Fruit fly (Drosophila melanogaster): ENCODE measurements around the gene mdu.

The mdu gene

DNA sequence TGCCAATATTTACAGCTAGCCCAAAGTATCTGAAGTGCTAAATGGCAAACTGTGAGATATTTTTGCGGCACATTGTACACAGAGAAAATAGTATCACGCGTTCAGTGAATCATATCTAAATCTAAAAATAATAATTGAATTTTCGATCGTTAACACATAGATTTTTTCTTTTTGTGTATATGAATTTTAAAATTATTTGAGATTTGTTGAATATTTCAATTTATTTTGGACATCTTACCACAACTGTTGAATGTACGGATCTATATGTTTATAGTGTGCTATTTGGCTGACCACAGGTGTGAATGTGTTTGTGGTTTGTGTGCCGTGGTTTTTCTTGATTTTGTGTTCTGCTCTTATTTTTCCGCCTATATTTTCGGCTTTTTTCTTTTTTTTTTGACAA, 27.2 kb upstream of the mdu start:
- TF ChIP-seq psq (optimal IDR thresholded peaks at IDR 0.05) (no peak), Sin3A (optimal IDR thresholded peaks at IDR 0.05) (no peak), Myc (optimal IDR thresholded peaks at IDR 0.05) (no peak), h (optimal IDR thresholded peaks at IDR 0.05) (no peak), ttk (optimal IDR thresholded peaks at IDR 0.05) (no peak), insv (optimal IDR thresholded peaks at IDR 0.05) (no peak)

dm6 chrX:12470187-12470931, 26.6 kb upstream of the mdu start:
- TF ChIP-seq Myc (optimal IDR thresholded peaks at IDR 0.05), result no peak
- no peak for TF ChIP-seq psq (optimal IDR thresholded peaks at IDR 0.05)
- no peak for TF ChIP-seq Sin3A (optimal IDR thresholded peaks at IDR 0.05)
- TF ChIP-seq h (optimal IDR thresholded peaks at IDR 0.05), result no peak
- TF ChIP-seq ttk (optimal IDR thresholded peaks at IDR 0.05), result no peak
- TF ChIP-seq insv (optimal IDR thresholded peaks at IDR 0.05), result no peak

DNA sequence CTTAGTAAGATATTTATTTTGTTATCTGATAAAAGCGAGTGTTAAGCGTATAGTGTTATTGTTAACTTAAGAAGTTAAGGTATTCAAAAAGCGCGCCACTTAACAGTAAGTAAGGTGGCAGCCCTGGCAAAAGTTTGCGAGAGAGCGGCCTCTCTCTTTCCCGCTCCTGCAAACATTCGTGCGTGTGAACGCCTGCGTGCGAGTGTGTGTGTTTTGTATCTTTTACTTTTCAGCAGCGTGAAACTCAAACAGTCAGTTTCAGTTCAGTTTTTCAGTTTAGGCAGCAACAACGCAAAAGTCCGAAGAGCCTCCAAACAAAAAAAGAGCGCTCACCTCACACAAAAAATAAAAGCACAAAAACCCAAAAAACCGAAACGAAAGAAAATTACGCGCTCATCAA, 25.6 kb upstream of the mdu start:
- TF ChIP-seq ttk (optimal IDR thresholded peaks at IDR 0.05) (no peak), h (optimal IDR thresholded peaks at IDR 0.05) (no peak), psq (optimal IDR thresholded peaks at IDR 0.05) (no peak)

DNA sequence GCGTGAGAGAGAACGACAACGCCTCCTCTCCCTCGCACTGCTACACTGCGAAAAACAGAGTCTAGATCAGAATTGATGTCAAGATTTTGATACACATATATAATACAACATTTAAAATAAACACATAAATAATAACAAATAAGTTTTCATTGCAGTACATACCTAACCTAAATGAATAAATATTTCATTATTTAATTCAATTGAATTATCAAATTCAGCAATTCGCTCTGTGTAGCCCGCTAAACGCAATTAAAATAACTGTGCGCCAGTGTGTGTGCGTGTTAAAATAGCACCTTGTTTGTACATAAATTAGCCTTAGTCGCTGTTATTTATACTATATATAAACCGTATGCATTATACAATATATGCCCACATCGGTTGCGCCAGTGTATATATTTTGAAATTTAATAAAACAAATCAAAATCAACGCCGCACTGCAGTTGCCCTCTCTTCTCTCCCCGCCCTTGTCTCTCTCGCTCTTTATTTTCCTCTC, 24.7 kb upstream of the mdu start:
- no peak for TF ChIP-seq psq (optimal IDR thresholded peaks at IDR 0.05)
- no peak for TF ChIP-seq ttk (optimal IDR thresholded peaks at IDR 0.05)
- no peak for TF ChIP-seq insv (optimal IDR thresholded peaks at IDR 0.05)
- TF ChIP-seq h (optimal IDR thresholded peaks at IDR 0.05), result no peak
- no peak for TF ChIP-seq Sin3A (optimal IDR thresholded peaks at IDR 0.05)
- TF ChIP-seq Myc (optimal IDR thresholded peaks at IDR 0.05), result no peak

DNA sequence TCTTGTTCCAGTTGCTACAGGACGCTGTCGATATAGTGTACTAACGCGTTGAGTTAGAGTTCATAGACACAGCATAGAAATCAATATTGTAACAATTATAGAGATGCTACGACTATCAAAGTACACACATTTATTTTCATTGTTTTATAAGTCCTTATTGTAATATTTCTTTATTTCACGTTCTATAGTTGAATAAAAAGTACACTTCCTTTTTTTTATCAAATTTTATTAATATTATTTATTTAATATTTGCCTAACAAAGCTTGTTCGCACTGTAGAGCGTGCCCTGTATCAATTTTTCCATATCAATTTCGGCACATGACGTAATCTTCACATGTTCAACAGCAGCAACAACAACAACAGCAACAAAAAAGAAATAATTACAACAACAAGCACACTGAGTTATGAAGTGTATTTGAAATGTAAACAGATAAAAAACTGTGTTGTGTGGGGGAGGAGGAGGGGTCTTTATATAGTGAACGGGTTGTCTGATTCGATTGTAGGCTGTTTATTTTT, 23.0 kb upstream of the mdu start:
- TF ChIP-seq psq (optimal IDR thresholded peaks at IDR 0.05), result no peak
- no peak for TF ChIP-seq insv (optimal IDR thresholded peaks at IDR 0.05)
- no peak for TF ChIP-seq ttk (optimal IDR thresholded peaks at IDR 0.05)
- no peak for TF ChIP-seq h (optimal IDR thresholded peaks at IDR 0.05)
- no peak for TF ChIP-seq Sin3A (optimal IDR thresholded peaks at IDR 0.05)
- TF ChIP-seq Myc (optimal IDR thresholded peaks at IDR 0.05), result no peak

dm6 chrX:12480282-12480681, 16.7 kb upstream of the mdu start:
- no peak for TF ChIP-seq ttk (optimal IDR thresholded peaks at IDR 0.05)

DNA sequence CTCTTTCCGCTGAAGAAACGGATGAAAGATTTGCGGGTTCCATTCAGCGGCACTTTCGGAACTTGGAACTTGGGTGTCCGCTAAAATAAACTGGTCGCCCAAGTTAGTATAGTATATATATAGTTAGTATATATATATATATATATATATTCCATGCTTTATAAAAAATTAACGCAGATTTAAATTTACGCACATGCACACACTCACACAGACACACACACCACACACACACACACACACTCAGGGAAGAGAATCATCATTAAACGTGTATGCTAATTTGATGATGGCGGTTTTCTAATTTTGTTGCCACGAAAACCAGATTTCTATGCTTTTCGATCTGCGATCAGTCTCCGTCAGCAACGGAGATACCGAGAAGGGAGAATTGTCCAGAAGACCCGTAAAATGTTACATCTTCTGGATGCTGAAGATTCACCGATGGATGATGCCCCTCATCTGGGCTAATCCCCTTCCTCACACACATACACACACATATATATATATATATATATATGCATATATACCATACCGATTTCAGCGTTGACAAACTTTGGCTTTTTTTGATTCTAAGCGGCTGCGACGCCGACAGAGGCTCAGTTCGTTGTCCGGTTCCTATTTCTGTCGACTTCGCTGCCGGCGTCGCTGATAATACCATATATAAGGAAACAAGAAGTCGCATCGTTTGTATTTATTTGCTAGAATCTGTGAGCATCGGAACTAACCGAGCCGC, 10.5 kb upstream of the mdu start, which contains the start of gene Cpr11A:
Gene Cpr11A (plus strand): TSS at position 677 of the 727 bp plus-strand sequence.
- no peak for TF ChIP-seq Myc (optimal IDR thresholded peaks at IDR 0.05)
- TF ChIP-seq h (optimal IDR thresholded peaks at IDR 0.05), result no peak
- no peak for TF ChIP-seq ttk (optimal IDR thresholded peaks at IDR 0.05)
- no peak for TF ChIP-seq psq (optimal IDR thresholded peaks at IDR 0.05)
- no peak for TF ChIP-seq Sin3A (optimal IDR thresholded peaks at IDR 0.05)
- no peak for TF ChIP-seq insv (optimal IDR thresholded peaks at IDR 0.05)

dm6 chrX:12487485-12487884, 9.5 kb upstream of the mdu start:
- TF ChIP-seq ttk (optimal IDR thresholded peaks at IDR 0.05) (no peak), Sin3A (optimal IDR thresholded peaks at IDR 0.05) (no peak), h (optimal IDR thresholded peaks at IDR 0.05) (no peak), psq (optimal IDR thresholded peaks at IDR 0.05) (no peak), Myc (optimal IDR thresholded peaks at IDR 0.05) (no peak), insv (optimal IDR thresholded peaks at IDR 0.05) (no peak)

DNA sequence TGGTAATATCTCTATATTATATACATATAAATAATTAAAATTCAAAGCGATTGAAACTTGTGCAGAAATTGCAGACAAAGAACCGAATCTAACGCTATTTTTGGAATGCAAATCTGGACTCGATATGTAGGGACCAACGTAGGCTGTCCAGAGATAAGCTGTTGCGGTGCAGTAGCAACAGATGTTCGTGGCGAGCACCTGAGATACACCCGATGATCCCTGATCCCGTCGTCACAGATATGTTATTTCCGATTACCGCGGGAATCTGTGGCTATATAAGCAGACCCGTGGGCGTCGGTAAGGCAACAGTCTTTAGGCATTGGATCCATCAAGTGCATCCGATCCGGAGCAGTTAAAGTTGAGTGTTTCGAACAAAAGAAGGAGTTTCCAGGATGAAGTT, 7.0 kb upstream of the mdu start, which contains the start of gene Lsp1alpha:
Gene Lsp1alpha (plus strand): TSS at position 301 of the 400 bp plus-strand sequence.
- TF ChIP-seq Myc (optimal IDR thresholded peaks at IDR 0.05), result no peak

DNA sequence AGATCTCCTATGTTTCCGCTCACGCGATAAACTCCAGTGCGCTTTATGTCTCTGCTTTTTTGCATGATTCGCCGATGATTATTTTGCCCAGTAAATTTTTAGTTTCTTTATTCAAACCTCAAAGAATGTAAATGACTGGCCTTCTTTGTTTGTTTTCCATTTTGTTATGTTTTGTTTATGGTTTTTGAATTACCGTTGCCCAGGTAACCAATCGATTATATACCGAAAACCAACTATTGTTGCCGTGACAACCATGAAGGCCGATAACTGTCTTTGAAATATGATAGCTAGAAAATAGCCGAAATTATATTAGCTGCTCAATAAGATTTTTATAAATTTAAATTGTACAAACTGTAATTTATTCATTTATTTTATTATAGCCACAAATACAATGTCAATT, 491 bp upstream of the mdu start, which contains the start of gene Mks1:
Gene Mks1 (minus strand): TSS at position 101 of the 400 bp plus-strand sequence.
- TF ChIP-seq Myc (optimal IDR thresholded peaks at IDR 0.05), result no peak
- no peak for TF ChIP-seq psq (optimal IDR thresholded peaks at IDR 0.05)

dm6 chrX:12498101-12498500, 1.1 kb downstream of the mdu start:
- TF ChIP-seq psq (optimal IDR thresholded peaks at IDR 0.05) (no peak), ttk (optimal IDR thresholded peaks at IDR 0.05) (no peak), Myc (optimal IDR thresholded peaks at IDR 0.05) (no peak), Sin3A (optimal IDR thresholded peaks at IDR 0.05) (no peak), insv (optimal IDR thresholded peaks at IDR 0.05) (no peak), h (optimal IDR thresholded peaks at IDR 0.05) (no peak)

DNA sequence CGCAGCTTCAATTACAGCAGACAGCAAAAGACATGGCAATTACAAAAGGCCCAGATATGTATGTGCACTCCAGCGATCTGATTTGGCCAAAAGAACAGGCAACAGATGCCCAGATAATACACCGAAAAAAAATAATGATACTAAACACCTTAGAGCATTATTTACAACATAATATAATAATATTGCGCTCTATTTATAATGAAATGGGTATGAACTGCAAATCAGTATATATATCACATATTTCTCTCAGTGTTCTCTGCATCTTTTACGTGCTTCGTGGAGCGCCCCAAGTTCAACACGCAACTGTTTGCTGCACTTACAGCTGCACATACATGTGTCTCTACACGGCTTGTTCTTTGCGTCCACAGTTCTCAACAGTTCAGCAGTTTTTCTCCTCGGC, 10.6 kb downstream of the mdu start:
- TF ChIP-seq insv (optimal IDR thresholded peaks at IDR 0.05) (no peak), Myc (optimal IDR thresholded peaks at IDR 0.05) (no peak), h (optimal IDR thresholded peaks at IDR 0.05) (no peak), ttk (optimal IDR thresholded peaks at IDR 0.05) (no peak), psq (optimal IDR thresholded peaks at IDR 0.05) (no peak), Sin3A (optimal IDR thresholded peaks at IDR 0.05) (no peak)
